Worm (Caenorhabditis elegans) whole organism, L1 larva: ENCODE measurements around the gene madf-1.

ENCODE experiments used
- ceh-82 ChIP-seq, 3 experiments: fragments of 150-350 bp in 1 of 3; sonication (generic microtip) in 2 of 3; optimal IDR thresholded peaks; 2 replicates each; lab custom pipeline; 2014 to 2017; ENCODE audit warnings: missing biosample characterization in 3 of 3, missing genetic modification characterization in 3 of 3
- ceh-90 ChIP-seq: sonication (generic microtip); optimal IDR thresholded peaks from 2 replicates; lab custom pipeline; 2016; ENCODE audit warnings: missing genetic modification characterization, missing compliant biosample characterization
- egl-27 ChIP-seq, 2 experiments: fragments of 150-350 bp in 1 of 2; sonication (generic microtip); optimal IDR thresholded peaks; 3 replicates each; lab custom pipeline; 2017 to 2018; ENCODE audit warnings: missing biosample characterization in 2 of 2, missing genetic modification characterization in 2 of 2, missing genetic modification reagents in 2 of 2
- elt-2 ChIP-seq: sonication (generic microtip); optimal IDR thresholded peaks from 2 replicates; lab custom pipeline; 2016; ENCODE audit warnings: missing genetic modification characterization, mild to moderate bottlenecking, inconsistent platforms, missing compliant biosample characterization, missing genetic modification reagents
- lin-13 ChIP-seq: fragments of 150-350 bp; optimal IDR thresholded peaks from 2 replicates; lab custom pipeline; 2014; ENCODE audit warnings: missing biosample characterization, missing genetic modification reagents, missing genetic modification characterization
- nhr-11 ChIP-seq: fragments of 150-350 bp; optimal IDR thresholded peaks from 2 replicates; lab custom pipeline; 2014; ENCODE audit warnings: missing biosample characterization, missing genetic modification characterization
- nhr-19 ChIP-seq: fragments of 200-800 bp; sonication (Bioruptor generic); conservative IDR thresholded peaks from 2 replicates; pipeline ENCODE4 v1.3.6; 2022; ENCODE audit warnings: missing genetic modification characterization, missing compliant biosample characterization
- snpc-4 ChIP-seq: fragments of 150-350 bp; optimal IDR thresholded peaks from 2 replicates; lab custom pipeline; 2014; ENCODE audit warnings: missing biosample characterization, missing genetic modification characterization

ce11 chrIV:856038-856437 lies 24.3 kb upstream of the madf-1 start:
- TF ChIP-seq egl-27 (tag; optimal IDR thresholded peaks at IDR 0.05; lab: Kevin White, UChicago): no peak
- TF ChIP-seq snpc-4 (tag; lab: Kevin White, UChicago): no peak
- TF ChIP-seq lin-13: no peak
- TF ChIP-seq nhr-19 (GFP tag; lab: Robert Waterston, UW): no peak
- no peak for TF ChIP-seq ceh-90 (tag; lab: Kevin White, UChicago)
- TF ChIP-seq nhr-11: no peak
- no peak for TF ChIP-seq ceh-82 (tag; optimal IDR thresholded peaks at IDR 0.05; lab: Kevin White, UChicago)
- TF ChIP-seq elt-2 (tag; lab: Kevin White, UChicago): no peak
